Fruit fly (Drosophila melanogaster) whole organism, prepupa: ENCODE results near the gene NT1.

Source experiments
- Blimp-1 ChIP-seq: fragments of 200-800 bp; sonication (Bioruptor generic); optimal IDR thresholded peaks from 3 replicates; lab custom pipeline; 2017; ENCODE audit warnings: missing biosample characterization, missing genetic modification characterization, mild to moderate bottlenecking, moderate library complexity, missing genetic modification reagents
- CG10669 ChIP-seq: fragments of 200-800 bp; sonication (Bioruptor generic); optimal IDR thresholded peaks from 3 replicates; lab custom pipeline; 2018; ENCODE audit warnings: missing biosample characterization, mild to moderate bottlenecking, missing genetic modification characterization, moderate library complexity
- CG11294 ChIP-seq: fragments of 200-800 bp; sonication (Bioruptor generic); IDR thresholded peaks from 2 replicates; pipeline ENCODE4 v1.3.6; 2022; ENCODE audit warnings: missing biosample characterization, missing genetic modification characterization
- CG15336 ChIP-seq: fragments of 200-800 bp; sonication (Bioruptor generic); IDR thresholded peaks from 2 replicates; pipeline ENCODE4 v1.3.6; 2022; ENCODE audit warnings: missing biosample characterization, missing genetic modification characterization
- CG1621 ChIP-seq: fragments of 200-800 bp; sonication (Bioruptor generic); optimal IDR thresholded peaks from 3 replicates; lab custom pipeline; 2018; ENCODE audit warnings: missing biosample characterization, mild to moderate bottlenecking, missing genetic modification characterization
- CG16779 ChIP-seq: fragments of 200-800 bp; sonication (Bioruptor generic); optimal IDR thresholded peaks from 3 replicates; lab custom pipeline; 2017; ENCODE audit warnings: missing biosample characterization, mild to moderate bottlenecking, missing genetic modification characterization
- CG31627 ChIP-seq: fragments of 200-800 bp; sonication (Bioruptor generic); optimal IDR thresholded peaks from 3 replicates; lab custom pipeline; 2016; ENCODE audit warnings: missing biosample characterization, missing genetic modification characterization
- CG32006 ChIP-seq: fragments of 200-800 bp; sonication (Bioruptor generic); optimal IDR thresholded peaks from 3 replicates; lab custom pipeline; 2017; ENCODE audit warnings: missing biosample characterization, mild to moderate bottlenecking, missing genetic modification characterization
- CG3919 ChIP-seq: fragments of 200-800 bp; sonication (Bioruptor generic); optimal IDR thresholded peaks from 3 replicates; lab custom pipeline; 2016; ENCODE audit warnings: missing biosample characterization, missing genetic modification characterization
- CG6163 ChIP-seq: fragments of 200-800 bp; sonication (Bioruptor generic); IDR thresholded peaks from 3 replicates; pipeline ENCODE4 v1.3.6; 2022; ENCODE audit warnings: missing biosample characterization, missing genetic modification characterization
- CG6276 ChIP-seq: fragments of 200-800 bp; sonication (Bioruptor generic); optimal IDR thresholded peaks from 2 replicates; lab custom pipeline; 2017; ENCODE audit warnings: missing biosample characterization, mild to moderate bottlenecking, missing genetic modification characterization
- CG6854 ChIP-seq: fragments of 200-800 bp; sonication (Bioruptor generic); optimal IDR thresholded peaks from 2 replicates; lab custom pipeline; 2017; ENCODE audit warnings: missing biosample characterization, mild to moderate bottlenecking, missing genetic modification characterization
- CG7368 ChIP-seq: fragments of 200-800 bp; sonication (Bioruptor generic); optimal IDR thresholded peaks from 3 replicates; lab custom pipeline; 2016; ENCODE audit warnings: missing biosample characterization, missing genetic modification characterization
- CG8119 ChIP-seq: fragments of 200-800 bp; sonication (Bioruptor generic); IDR thresholded peaks from 3 replicates; pipeline ENCODE4 v1.3.6; 2022; ENCODE audit warnings: missing biosample characterization, missing genetic modification characterization
- CG8319 ChIP-seq: fragments of 200-800 bp; sonication (Bioruptor generic); optimal IDR thresholded peaks from 3 replicates; lab custom pipeline; 2016; ENCODE audit warnings: missing biosample characterization, missing genetic modification characterization
- CG8632 ChIP-seq: fragments of 200-800 bp; sonication (Bioruptor generic); optimal IDR thresholded peaks from 3 replicates; lab custom pipeline; 2016; ENCODE audit warnings: missing biosample characterization, missing genetic modification characterization
- CG9139 ChIP-seq: fragments of 200-800 bp; sonication (Bioruptor generic); optimal IDR thresholded peaks from 3 replicates; lab custom pipeline; 2017; ENCODE audit warnings: missing biosample characterization, mild to moderate bottlenecking, missing genetic modification characterization
- Eip75B ChIP-seq: fragments of 200-800 bp; sonication (Bioruptor generic); optimal IDR thresholded peaks from 3 replicates; lab custom pipeline; 2016; ENCODE audit warnings: missing biosample characterization, missing genetic modification characterization
- Eip93F ChIP-seq: fragments of 200-800 bp; sonication (Bioruptor generic); optimal IDR thresholded peaks from 2 replicates; lab custom pipeline; 2016; ENCODE audit warnings: missing biosample characterization, mild to moderate bottlenecking, missing genetic modification characterization
- Ets21C ChIP-seq: fragments of 200-800 bp; sonication (Bioruptor generic); optimal IDR thresholded peaks from 3 replicates; lab custom pipeline; 2016; ENCODE audit warnings: missing biosample characterization, missing genetic modification characterization
- Gug ChIP-seq: fragments of 200-800 bp; sonication (Bioruptor generic); IDR thresholded peaks from 2 replicates; pipeline ENCODE4 v1.3.6; 2022; ENCODE audit warnings: missing biosample characterization, missing genetic modification characterization
- Hr38 ChIP-seq: sonication (Bioruptor generic); optimal IDR thresholded peaks from 2 replicates; lab custom pipeline; 2016; ENCODE audit warnings: missing biosample characterization, missing genetic modification characterization
- Hr39 ChIP-seq: fragments of 200-800 bp; sonication (Bioruptor generic); optimal IDR thresholded peaks from 2 replicates; lab custom pipeline; 2016; ENCODE audit warnings: missing biosample characterization, missing genetic modification characterization
- Hr4 ChIP-seq: fragments of 200-800 bp; sonication (Bioruptor generic); optimal IDR thresholded peaks from 3 replicates; lab custom pipeline; 2016; ENCODE audit warnings: missing biosample characterization, missing genetic modification characterization
- Lpt ChIP-seq: fragments of 200-800 bp; sonication (Bioruptor generic); optimal IDR thresholded peaks from 3 replicates; lab custom pipeline; 2016; ENCODE audit warnings: missing biosample characterization, missing genetic modification characterization
- Met ChIP-seq: fragments of 200-800 bp; sonication (Bioruptor generic); optimal IDR thresholded peaks from 3 replicates; lab custom pipeline; 2016; ENCODE audit warnings: missing biosample characterization, missing genetic modification characterization
- Sox14 ChIP-seq: fragments of 200-800 bp; sonication (Bioruptor generic); optimal IDR thresholded peaks from 3 replicates; lab custom pipeline; 2016; ENCODE audit warnings: missing biosample characterization, missing genetic modification characterization
- Sox15 ChIP-seq: fragments of 200-800 bp; sonication (Bioruptor generic); optimal IDR thresholded peaks from 3 replicates; lab custom pipeline; 2016; ENCODE audit warnings: missing biosample characterization, missing genetic modification characterization
- achi ChIP-seq: fragments of 200-800 bp; sonication (Bioruptor generic); optimal IDR thresholded peaks from 3 replicates; lab custom pipeline; 2016; ENCODE audit warnings: missing biosample characterization, missing genetic modification characterization
- acj6 ChIP-seq: fragments of 200-800 bp; sonication (Bioruptor generic); optimal IDR thresholded peaks from 3 replicates; lab custom pipeline; 2016; ENCODE audit warnings: missing biosample characterization, missing genetic modification characterization
- cyc ChIP-seq: fragments of 200-800 bp; sonication (Bioruptor generic); optimal IDR thresholded peaks from 3 replicates; lab custom pipeline; 2016; ENCODE audit warnings: missing biosample characterization, missing genetic modification characterization
- dac ChIP-seq: fragments of 200-800 bp; sonication (Bioruptor generic); optimal IDR thresholded peaks from 2 replicates; lab custom pipeline; 2017; ENCODE audit warnings: missing biosample characterization, mild to moderate bottlenecking, missing genetic modification characterization
- eg ChIP-seq: fragments of 200-800 bp; sonication (Bioruptor generic); IDR thresholded peaks from 3 replicates; pipeline ENCODE4 v1.3.6; 2022; ENCODE audit warnings: missing biosample characterization, missing genetic modification characterization
- esn ChIP-seq: fragments of 200-800 bp; sonication (Bioruptor generic); optimal IDR thresholded peaks from 2 replicates; lab custom pipeline; 2016; ENCODE audit warnings: missing biosample characterization, mild to moderate bottlenecking, missing genetic modification characterization, moderate library complexity
- fd59A ChIP-seq: fragments of 200-800 bp; sonication (Bioruptor generic); optimal IDR thresholded peaks from 2 replicates; lab custom pipeline; 2017; ENCODE audit warnings: missing biosample characterization, mild to moderate bottlenecking, missing genetic modification characterization, missing genetic modification reagents
- fkh ChIP-seq: fragments of 200-800 bp; sonication (Bioruptor generic); optimal IDR thresholded peaks from 3 replicates; lab custom pipeline; 2017; ENCODE audit warnings: missing biosample characterization, mild to moderate bottlenecking, missing genetic modification characterization, moderate library complexity
- lz ChIP-seq: fragments of 200-800 bp; sonication (Bioruptor generic); optimal IDR thresholded peaks from 3 replicates; lab custom pipeline; 2016; ENCODE audit warnings: missing biosample characterization, missing genetic modification characterization
- salr ChIP-seq, 2 experiments: fragments of 200-800 bp; sonication (Bioruptor generic); optimal IDR thresholded peaks; 3 replicates each; lab custom pipeline; 2016 to 2018; ENCODE audit warnings: missing biosample characterization in 2 of 2, missing genetic modification characterization in 2 of 2, mild to moderate bottlenecking in 1 of 2
- spab ChIP-seq: fragments of 200-800 bp; sonication (Bioruptor generic); optimal IDR thresholded peaks from 2 replicates; lab custom pipeline; 2017; ENCODE audit warnings: missing biosample characterization, mild to moderate bottlenecking, missing genetic modification characterization, missing genetic modification reagents
- ss ChIP-seq, 2 experiments: fragments of 200-800 bp; sonication (Bioruptor generic); optimal IDR thresholded peaks; 2 replicates in 1 of 2; 3 replicates in 1 of 2; lab custom pipeline; 2017 to 2018; ENCODE audit warnings: mild to moderate bottlenecking in 2 of 2, missing biosample characterization in 2 of 2, missing genetic modification characterization in 2 of 2, moderate library complexity in 1 of 2

NT1 gene

dm6 chr3L:4494603-4495002 lies 13.6 kb downstream of the NT1 start (continued):
- peak; percentile 33 for TF ChIP-seq CG32006 (GFP tag; lab: Kevin White, UChicago)
- peak; percentile 53 for TF ChIP-seq cyc (GFP tag; lab: Kevin White, UChicago)
- peak; percentile 87 for TF ChIP-seq CG8632 (GFP tag; lab: Kevin White, UChicago)
- TF ChIP-seq dac (GFP tag; lab: Kevin White, UChicago), result no peak
- peak; percentile 45 for TF ChIP-seq Lpt (GFP tag; lab: Kevin White, UChicago)
- no peak for TF ChIP-seq CG6854 (GFP tag; lab: Kevin White, UChicago)
- TF ChIP-seq CG10669 (GFP tag; lab: Kevin White, UChicago), result peak; percentile 79
- TF ChIP-seq Hr4 (GFP tag; lab: Kevin White, UChicago), result peak; percentile 40
- TF ChIP-seq Hr39 (GFP tag; lab: Kevin White, UChicago), result peak; percentile 56
- no peak for TF ChIP-seq Gug (GFP tag; lab: Robert Waterston, UW)
- TF ChIP-seq CG9139, result peak; percentile 76
- no peak for TF ChIP-seq CG6276 (GFP tag; lab: Kevin White, UChicago)
- no peak for TF ChIP-seq fkh (GFP tag; lab: Kevin White, UChicago)
- peak; percentile 83 for TF ChIP-seq achi (GFP tag; lab: Kevin White, UChicago)
- TF ChIP-seq CG31627 (GFP tag; lab: Kevin White, UChicago), result peak; percentile 55
- TF ChIP-seq CG8319 (GFP tag; lab: Kevin White, UChicago), result peak; percentile 55
- TF ChIP-seq CG15336, result peak; percentile 45; the same call in 1 of the 2 replicates
- TF ChIP-seq Met (GFP tag; lab: Kevin White, UChicago), result peak; percentile 79
- peak; percentile 43 for TF ChIP-seq Blimp-1 (GFP tag; lab: Kevin White, UChicago)
- TF ChIP-seq ss (GFP tag; optimal IDR thresholded peaks at IDR 0.05; lab: Kevin White, UChicago), result peak; percentile 92 to 94
- peak; percentile 55 to 72 for TF ChIP-seq salr (GFP tag; optimal IDR thresholded peaks at IDR 0.05; lab: Kevin White, UChicago)
- no peak for TF ChIP-seq Ets21C (GFP tag; lab: Kevin White, UChicago)
- peak; percentile 79 for TF ChIP-seq fd59A (GFP tag; lab: Kevin White, UChicago)
- peak; percentile 69 for TF ChIP-seq Eip75B (GFP tag; lab: Kevin White, UChicago)
- peak; percentile 70 for TF ChIP-seq lz
- peak; percentile 42 for TF ChIP-seq CG16779 (tag; lab: Kevin White, UChicago)
- peak; percentile 80 for TF ChIP-seq spab
- peak; percentile 83 for TF ChIP-seq CG1621 (tag; lab: Kevin White, UChicago)
- peak; percentile 56 for TF ChIP-seq Sox15
- 0 out of 3 replicates have a peak, but pooled peaks have one; percentile 30 for TF ChIP-seq eg (GFP tag; lab: Robert Waterston, UW)
- TF ChIP-seq acj6 (GFP tag; lab: Kevin White, UChicago), result peak; percentile 83
- TF ChIP-seq Hr38, result no peak
- peak; percentile 59; the same call in 2 of the 3 replicates for TF ChIP-seq CG8119
- peak; percentile 83 for TF ChIP-seq CG6163 (GFP tag; lab: Robert Waterston, UW)
- TF ChIP-seq esn, result peak; percentile 80
- TF ChIP-seq CG7368 (GFP tag; lab: Kevin White, UChicago), result peak; percentile 62
- peak; percentile 75 for TF ChIP-seq CG3919 (GFP tag; lab: Kevin White, UChicago)
- peak; percentile 60 for TF ChIP-seq Sox14 (GFP tag; lab: Kevin White, UChicago)
- TF ChIP-seq Eip93F (GFP tag; lab: Kevin White, UChicago), result peak; percentile 24

dm6 chr3L:4493609-4494008 lies 14.6 kb downstream of the NT1 start:
- no peak for TF ChIP-seq acj6 (GFP tag; lab: Kevin White, UChicago)
- TF ChIP-seq CG32006 (GFP tag; lab: Kevin White, UChicago), result no peak
- TF ChIP-seq eg (GFP tag; lab: Robert Waterston, UW), result no peak
- TF ChIP-seq lz, result no peak
- peak in 1 of 2 experiments; percentile 32 for TF ChIP-seq ss (GFP tag; optimal IDR thresholded peaks at IDR 0.05; lab: Kevin White, UChicago)
- TF ChIP-seq CG16779 (tag; lab: Kevin White, UChicago), result no peak
- TF ChIP-seq Blimp-1 (GFP tag; lab: Kevin White, UChicago), result peak; percentile 56
- TF ChIP-seq Ets21C (GFP tag; lab: Kevin White, UChicago), result no peak
- TF ChIP-seq CG8632 (GFP tag; lab: Kevin White, UChicago), result no peak
- no peak for TF ChIP-seq CG11294 (GFP tag; lab: Robert Waterston, UW)
